Worm (Caenorhabditis elegans) whole organism, L2 larva: ENCODE data around the gene C10F3.7.

ENCODE experiments used
- ama-1 ChIP-seq: fragments of 150-350 bp; optimal IDR thresholded peaks from 2 replicates; lab custom pipeline; 2018; ENCODE audit warnings: inconsistent platforms
- blmp-1 ChIP-seq: sonication (generic microtip); optimal IDR thresholded peaks from 2 replicates; lab custom pipeline; 2017; ENCODE audit warnings: missing genetic modification characterization, mild to moderate bottlenecking, missing compliant biosample characterization, antibody characterized with exemption, moderate library complexity; ENCODE audit not compliant: insufficient read depth
- dmd-4 ChIP-seq: sonication (generic microtip); optimal IDR thresholded peaks from 2 replicates; lab custom pipeline; 2017; ENCODE audit warnings: missing biosample characterization, missing genetic modification characterization
- lin-13 ChIP-seq: fragments of 150-350 bp; optimal IDR thresholded peaks from 2 replicates; lab custom pipeline; 2014; ENCODE audit warnings: missing biosample characterization, missing genetic modification reagents, missing genetic modification characterization
- mab-5 ChIP-seq: fragments of 150-350 bp; optimal IDR thresholded peaks from 2 replicates; lab custom pipeline; 2014; ENCODE audit warnings: missing biosample characterization, missing genetic modification characterization
- nhr-25 ChIP-seq: fragments of 150-350 bp; sonication (generic microtip); optimal IDR thresholded peaks from 3 replicates; lab custom pipeline; 2014; ENCODE audit warnings: missing biosample characterization, missing genetic modification characterization
- nhr-77 ChIP-seq: fragments of 150-350 bp; optimal IDR thresholded peaks from 2 replicates; lab custom pipeline; 2014; ENCODE audit warnings: missing biosample characterization, missing genetic modification characterization
- unc-62 ChIP-seq: fragments of 150-350 bp; optimal IDR thresholded peaks from 2 replicates; lab custom pipeline; 2014; ENCODE audit warnings: missing biosample characterization, missing genetic modification reagents, missing genetic modification characterization
- ztf-4 ChIP-seq: fragments of 150-350 bp; optimal IDR thresholded peaks from 2 replicates; lab custom pipeline; 2014; ENCODE audit warnings: missing biosample characterization, missing genetic modification characterization

ce11 chrV:5936691-5937090 lies 50.0 kb downstream of the C10F3.7 start, which contains the start of the genes M03F8.5 and M03F8.7:
- no peak for TF ChIP-seq blmp-1 (tag; lab: Kevin White, UChicago)
- TF ChIP-seq mab-5 (tag; lab: Kevin White, UChicago), result no peak
- no peak for TF ChIP-seq dmd-4 (tag; lab: Kevin White, UChicago)
- TF ChIP-seq ztf-4, result no peak
- TF ChIP-seq unc-62 (GFP tag; lab: Kevin White, UChicago), result no peak
- no peak for TF ChIP-seq nhr-25
- TF ChIP-seq nhr-77 (tag; lab: Kevin White, UChicago), result no peak
- no peak for TF ChIP-seq ama-1 (lab: Kevin White, UChicago)
- TF ChIP-seq lin-13 (GFP tag; lab: Kevin White, UChicago), result no peak
